Worm (Caenorhabditis elegans): Measurements from ENCODE around the gene fbxb-17.

The fbxb-17 gene

ce11 chrII:1663516-1663915 lies 12.7 kb upstream of the fbxb-17 start, which contains the start of gene duxl-1 (continued):
- TF ChIP-seq lin-15B (tag; optimal IDR thresholded peaks at IDR 0.05) (no peak), fos-1 (tag; optimal IDR thresholded peaks at IDR 0.05) (no peak), skn-1 (tag; optimal IDR thresholded peaks at IDR 0.05) (no peak), sdz-12 (GFP tag; optimal IDR thresholded peaks at IDR 0.05) (no peak), rbr-2 (tag; optimal IDR thresholded peaks at IDR 0.05) (no peak), hlh-30 (tag; optimal IDR thresholded peaks at IDR 0.05; ENCODE audit: insufficient read depth) (no peak), ceh-62 (tag; optimal IDR thresholded peaks at IDR 0.05) (no peak), ceh-32 (tag; optimal IDR thresholded peaks at IDR 0.05; ENCODE audit: poor library complexity) (no peak), zip-11 (GFP tag; IDR thresholded peaks at IDR 0.05) (no peak), F49E8.2 (tag; optimal IDR thresholded peaks at IDR 0.05; ENCODE audit: borderline replicate concordance) (no peak), lin-29 (GFP tag; IDR thresholded peaks at IDR 0.05) (no peak), madf-5 (GFP tag; IDR thresholded peaks at IDR 0.05) (no peak), nhr-28 (tag; optimal IDR thresholded peaks at IDR 0.05) (peak; percentile 36), nhr-42 (GFP tag; IDR thresholded peaks at IDR 0.05) (no peak), mep-1 (tag; optimal IDR thresholded peaks at IDR 0.05) (no peak), ces-1 (GFP tag; optimal IDR thresholded peaks at IDR 0.05) (no peak), mxl-2 (GFP tag; conservative IDR thresholded peaks at IDR 0.05) (no peak), T26A8.4 (GFP tag; IDR thresholded peaks at IDR 0.05) (no peak), lim-7 (GFP tag; IDR thresholded peaks at IDR 0.05) (no peak), aly-2 (tag; optimal IDR thresholded peaks at IDR 0.05) (no peak), egl-27 (tag; optimal IDR thresholded peaks at IDR 0.05) (no peak), ama-1 (optimal IDR thresholded peaks at IDR 0.05) (no peak), lsy-2 (tag; optimal IDR thresholded peaks at IDR 0.05) (no peak), Y5F2A.4 (GFP tag; optimal IDR thresholded peaks at IDR 0.05) (no peak), F10B5.3 (tag; optimal IDR thresholded peaks at IDR 0.05) (no peak), mes-2 (tag; optimal IDR thresholded peaks at IDR 0.05; ENCODE audit: poor library complexity, severe bottlenecking) (peak; percentile 71), Y75B8A.6 (GFP tag; IDR thresholded peaks at IDR 0.05) (no peak), unc-62 (GFP tag; optimal IDR thresholded peaks at IDR 0.05 in 1 of 2) (peak in 1 of 2 experiments; percentile 81), unc-62 (tag; optimal IDR thresholded peaks at IDR 0.05) (no peak), daf-19 (GFP tag; conservative IDR thresholded peaks at IDR 0.05) (no peak), ztf-11 (tag; optimal IDR thresholded peaks at IDR 0.05) (no peak), nhr-76 (tag; optimal IDR thresholded peaks at IDR 0.05) (no peak), unc-39 (tag; optimal IDR thresholded peaks at IDR 0.05) (no peak), nhr-41 (GFP tag; IDR thresholded peaks at IDR 0.05) (peak; percentile 50; the same call in 1 of the 2 replicates), lin-1 (GFP tag; IDR thresholded peaks at IDR 0.05) (no peak), tra-1 (GFP tag; IDR thresholded peaks at IDR 0.05) (no peak), snpc-4 (tag; optimal IDR thresholded peaks at IDR 0.05) (no peak), daf-16 (GFP tag; optimal IDR thresholded peaks at IDR 0.05) (no peak), daf-16 (tag; optimal IDR thresholded peaks at IDR 0.05) (no peak), ceh-82 (tag; optimal IDR thresholded peaks at IDR 0.05) (no peak), ceh-44 (GFP tag; IDR thresholded peaks at IDR 0.05) (no peak), zag-1 (tag; optimal IDR thresholded peaks at IDR 0.05) (no peak), ctbp-1 (GFP tag; IDR thresholded peaks at IDR 0.05) (no peak), dmd-9 (GFP tag; IDR thresholded peaks at IDR 0.05) (no peak), snpc-1.2 (GFP tag; IDR thresholded peaks at IDR 0.05) (no peak), ceh-28 (tag; optimal IDR thresholded peaks at IDR 0.05) (no peak), mdt-29 (GFP tag; IDR thresholded peaks at IDR 0.05) (no peak), nhr-11 (tag; optimal IDR thresholded peaks at IDR 0.05) (no peak), dpl-1 (GFP tag; optimal IDR thresholded peaks at IDR 0.05) (no peak), nhr-48 (tag; optimal IDR thresholded peaks at IDR 0.05) (peak; percentile 6), aha-1 (tag) (peak; percentile 93), nhr-6 (tag; optimal IDR thresholded peaks at IDR 0.05) (no peak), pha-4 (GFP tag; IDR thresholded peaks at IDR 0.05) (no peak), pha-4 (tag; optimal IDR thresholded peaks at IDR 0.05) (no peak), zfp-2 (tag; optimal IDR thresholded peaks at IDR 0.05) (no peak)

Measured in whole organism, L4 larva.